Worm (Caenorhabditis elegans) whole organism, young adult: Measurements from ENCODE around the gene C01B10.9.

Source experiments
- B0336.3 ChIP-seq: fragments of 200-800 bp; sonication (Bioruptor generic); IDR thresholded peaks from 2 replicates; pipeline ENCODE4 v1.3.6; 2022; ENCODE audit warnings: missing genetic modification characterization, missing compliant biosample characterization
- C17E4.6 ChIP-seq: fragments of 200-800 bp; sonication (Bioruptor generic); IDR thresholded peaks from 2 replicates; pipeline ENCODE4 v1.3.6; 2022; ENCODE audit warnings: missing genetic modification reagents, missing genetic modification characterization, missing compliant biosample characterization
- D2030.7 ChIP-seq: fragments of 200-800 bp; sonication (Bioruptor generic); IDR thresholded peaks from 2 replicates; pipeline ENCODE4 v1.3.6; 2022; ENCODE audit warnings: missing genetic modification reagents, missing genetic modification characterization, missing compliant biosample characterization
- F10E7.11 ChIP-seq: sonication (generic microtip); optimal IDR thresholded peaks from 2 replicates; lab custom pipeline; 2017; ENCODE audit warnings: mild to moderate bottlenecking, missing genetic modification characterization, moderate library complexity, missing compliant biosample characterization
- F23B12.7 ChIP-seq: sonication (generic microtip); optimal IDR thresholded peaks from 2 replicates; lab custom pipeline; 2017; ENCODE audit warnings: missing genetic modification characterization, mild to moderate bottlenecking, missing compliant biosample characterization, antibody characterized with exemption, moderate library complexity; ENCODE audit not compliant: insufficient read depth
- F33H1.4 ChIP-seq: fragments of 200-800 bp; sonication (Bioruptor generic); IDR thresholded peaks from 2 replicates; pipeline ENCODE4 v1.3.6; 2022; ENCODE audit warnings: missing genetic modification reagents, missing genetic modification characterization, missing compliant biosample characterization
- F49E8.2 ChIP-seq: sonication (generic microtip); optimal IDR thresholded peaks from 3 replicates; lab custom pipeline; 2017; ENCODE audit warnings: missing genetic modification characterization, mild to moderate bottlenecking, missing compliant biosample characterization, antibody characterized with exemption, moderate library complexity; ENCODE audit not compliant: insufficient read depth
- F55B11.4 ChIP-seq: sonication (generic microtip); optimal IDR thresholded peaks from 2 replicates; lab custom pipeline; 2016; ENCODE audit warnings: missing compliant biosample characterization, missing genetic modification characterization, borderline replicate concordance; ENCODE audit not compliant: insufficient read depth
- F57C9.4 ChIP-seq: sonication (generic microtip); optimal IDR thresholded peaks from 2 replicates; lab custom pipeline; 2017; ENCODE audit warnings: mild to moderate bottlenecking, missing genetic modification characterization, missing compliant biosample characterization
- T26A5.8 ChIP-seq: sonication (generic microtip); optimal IDR thresholded peaks from 2 replicates; lab custom pipeline; 2016; ENCODE audit warnings: missing genetic modification characterization, missing compliant biosample characterization
- Y53F4B.3 ChIP-seq: fragments of 200-800 bp; sonication (Bioruptor generic); IDR thresholded peaks from 2 replicates; pipeline ENCODE4 v1.3.6; 2022; ENCODE audit warnings: missing genetic modification reagents, missing genetic modification characterization, missing compliant biosample characterization
- ama-1 ChIP-seq, 3 experiments: fragments of 150-350 bp in 1 of 3; sonication (generic microtip) in 2 of 3; optimal IDR thresholded peaks; 2 replicates each; lab custom pipeline; 2014 to 2018; ENCODE audit warnings: missing biosample characterization in 2 of 3, missing genetic modification characterization in 2 of 3, missing genetic modification reagents in 2 of 3
- attf-6 ChIP-seq: fragments of 200-800 bp; sonication (Bioruptor generic); IDR thresholded peaks from 2 replicates; pipeline ENCODE4 v1.3.6; 2022; ENCODE audit warnings: missing genetic modification reagents, missing genetic modification characterization, missing compliant biosample characterization
- ccch-3 ChIP-seq: fragments of 200-800 bp; sonication (Bioruptor generic); optimal IDR thresholded peaks from 2 replicates; lab custom pipeline; 2018; ENCODE audit warnings: mild to moderate bottlenecking, missing genetic modification characterization, missing compliant biosample characterization
- cebp-1 ChIP-seq, 2 experiments: fragments of 200-800 bp in 1 of 2; sonication (Bioruptor generic) in 1 of 2; sonication (generic microtip) in 1 of 2; IDR thresholded peaks in 1 of 2; optimal IDR thresholded peaks in 1 of 2; 2 replicates each; pipeline versions ENCODE4 v1.3.6 to Lab custom; 2017 to 2022; ENCODE audit warnings: missing compliant biosample characterization in 2 of 2, missing genetic modification characterization in 2 of 2, mild to moderate bottlenecking in 1 of 2, missing genetic modification reagents in 1 of 2, moderate library complexity in 1 of 2
- cebp-2 ChIP-seq: fragments of 200-800 bp; sonication (Bioruptor generic); IDR thresholded peaks from 2 replicates; pipeline ENCODE4 v1.3.6; 2022; ENCODE audit warnings: missing genetic modification characterization, missing compliant biosample characterization
- ceh-91 ChIP-seq: fragments of 200-800 bp; sonication (Bioruptor generic); IDR thresholded peaks from 2 replicates; pipeline ENCODE4 v1.3.6; 2022; ENCODE audit warnings: missing genetic modification reagents, missing genetic modification characterization, missing compliant biosample characterization
- dpff-1 ChIP-seq: sonication (generic microtip); optimal IDR thresholded peaks from 2 replicates; lab custom pipeline; 2017; ENCODE audit warnings: mild to moderate bottlenecking, missing genetic modification characterization, missing compliant biosample characterization
- dpl-1 ChIP-seq: fragments of 150-350 bp; optimal IDR thresholded peaks from 2 replicates; lab custom pipeline; 2014; ENCODE audit warnings: missing biosample characterization, missing genetic modification reagents, missing genetic modification characterization
- efl-1 ChIP-seq: fragments of 150-350 bp; optimal IDR thresholded peaks from 2 replicates; lab custom pipeline; 2014; ENCODE audit warnings: missing biosample characterization, missing genetic modification reagents, missing genetic modification characterization
- egl-18 ChIP-seq: fragments of 200-800 bp; sonication (Bioruptor generic); IDR thresholded peaks from 2 replicates; pipeline ENCODE4 v1.3.6; 2022; ENCODE audit warnings: missing genetic modification reagents, missing genetic modification characterization, missing compliant biosample characterization
- ets-4 ChIP-seq: fragments of 200-800 bp; sonication (Bioruptor generic); optimal IDR thresholded peaks from 2 replicates; lab custom pipeline; 2018; ENCODE audit warnings: mild to moderate bottlenecking, missing genetic modification characterization, missing compliant biosample characterization
- fkh-3 ChIP-seq: sonication (generic microtip); optimal IDR thresholded peaks from 2 replicates; lab custom pipeline; 2016; ENCODE audit warnings: mild to moderate bottlenecking, missing genetic modification characterization, missing compliant biosample characterization
- him-1 ChIP-seq: sonication (generic microtip); optimal IDR thresholded peaks from 2 replicates; lab custom pipeline; 2016; ENCODE audit warnings: missing genotype, missing genetic modification reagents, missing genetic modification characterization, missing compliant biosample characterization
- hmg-1.2 ChIP-seq: fragments of 200-800 bp; sonication (Bioruptor generic); IDR thresholded peaks from 2 replicates; pipeline ENCODE4 v1.3.6; 2022; ENCODE audit warnings: missing genetic modification reagents, missing genetic modification characterization, missing compliant biosample characterization
- hrde-1 ChIP-seq: sonication (generic microtip); optimal IDR thresholded peaks from 2 replicates; lab custom pipeline; 2016; ENCODE audit warnings: missing genetic modification characterization, mild to moderate bottlenecking, missing compliant biosample characterization, moderate library complexity, missing genotype, missing genetic modification reagents, borderline replicate concordance
- hsf-1 ChIP-seq: fragments of 200-800 bp; sonication (Bioruptor generic); IDR thresholded peaks from 2 replicates; pipeline ENCODE4 v1.3.6; 2022; ENCODE audit warnings: missing genetic modification reagents, missing genetic modification characterization, missing compliant biosample characterization
- lag-1 ChIP-seq: fragments of 200-800 bp; sonication (Bioruptor generic); IDR thresholded peaks from 2 replicates; pipeline ENCODE4 v1.3.6; 2022; ENCODE audit warnings: missing genetic modification reagents, missing genetic modification characterization, missing compliant biosample characterization
- lin-54 ChIP-seq: fragments of 200-800 bp; sonication (Bioruptor generic); optimal IDR thresholded peaks from 2 replicates; lab custom pipeline; 2018; ENCODE audit warnings: mild to moderate bottlenecking, missing genetic modification characterization, missing compliant biosample characterization
- lsl-1 ChIP-seq: fragments of 200-800 bp; sonication (Bioruptor generic); optimal IDR thresholded peaks from 2 replicates; lab custom pipeline; 2018; ENCODE audit warnings: mild to moderate bottlenecking, missing genetic modification characterization, moderate library complexity, missing compliant biosample characterization
- madf-6 ChIP-seq: fragments of 200-800 bp; sonication (Bioruptor generic); IDR thresholded peaks from 2 replicates; pipeline ENCODE4 v1.3.6; 2022; ENCODE audit warnings: missing genetic modification reagents, missing genetic modification characterization, missing compliant biosample characterization
- madf-8 ChIP-seq: fragments of 200-800 bp; sonication (Bioruptor generic); conservative IDR thresholded peaks from 2 replicates; pipeline ENCODE4 v1.3.6; 2022; ENCODE audit warnings: missing genetic modification reagents, missing genetic modification characterization, missing compliant biosample characterization
- pbrm-1 ChIP-seq: fragments of 200-800 bp; sonication (Bioruptor generic); IDR thresholded peaks from 2 replicates; pipeline ENCODE4 v1.3.6; 2022; ENCODE audit warnings: missing genetic modification reagents, missing genetic modification characterization, missing compliant biosample characterization
- rcor-1 ChIP-seq: fragments of 200-800 bp; sonication (Bioruptor generic); IDR thresholded peaks from 2 replicates; pipeline ENCODE4 v1.3.6; 2022; ENCODE audit warnings: missing genetic modification reagents, missing genetic modification characterization, missing compliant biosample characterization
- snpc-1.1 ChIP-seq: sonication (generic microtip); optimal IDR thresholded peaks from 2 replicates; lab custom pipeline; 2017; ENCODE audit warnings: missing genetic modification characterization, mild to moderate bottlenecking, missing compliant biosample characterization, antibody characterized with exemption, moderate library complexity, missing genotype, missing genetic modification reagents; ENCODE audit not compliant: insufficient read depth
- snpc-1.3 ChIP-seq: sonication (generic microtip); optimal IDR thresholded peaks from 2 replicates; lab custom pipeline; 2017; ENCODE audit warnings: missing genetic modification characterization, mild to moderate bottlenecking, missing compliant biosample characterization, antibody characterized with exemption, moderate library complexity, missing genotype, missing genetic modification reagents; ENCODE audit not compliant: insufficient read depth
- snpc-4 ChIP-seq, 5 experiments: fragments of 150-350 bp in 1 of 5; sonication (generic microtip) in 4 of 5; optimal IDR thresholded peaks; 2 replicates each; lab custom pipeline; 2014 to 2018; ENCODE audit warnings: missing genetic modification characterization in 5 of 5, missing biosample characterization in 3 of 5, antibody characterized with exemption in 2 of 5, mild to moderate bottlenecking in 2 of 5, missing compliant biosample characterization in 2 of 5, missing genotype in 2 of 5, moderate library complexity in 2 of 5, missing genetic modification reagents in 1 of 5
- tbp1 ChIP-seq: fragments of 200-800 bp; sonication (Bioruptor generic); optimal IDR thresholded peaks from 2 replicates; lab custom pipeline; 2018; ENCODE audit warnings: mild to moderate bottlenecking, missing genetic modification characterization, missing compliant biosample characterization
- xnd-1 ChIP-seq: sonication (generic microtip); optimal IDR thresholded peaks from 2 replicates; lab custom pipeline; 2016; ENCODE audit warnings: missing genotype, missing genetic modification reagents, missing genetic modification characterization, missing compliant biosample characterization
- zim-3 ChIP-seq: sonication (generic microtip); optimal IDR thresholded peaks from 2 replicates; lab custom pipeline; 2017; ENCODE audit warnings: mild to moderate bottlenecking, missing genetic modification characterization, moderate library complexity, missing compliant biosample characterization
- ztf-18 ChIP-seq: sonication (generic microtip); optimal IDR thresholded peaks from 2 replicates; lab custom pipeline; 2016; ENCODE audit warnings: missing genotype, mild to moderate bottlenecking, missing genetic modification characterization, missing compliant biosample characterization

The C01B10.9 gene

ce11 chrIV:6655747-6656146 is 23.7 kb downstream of the C01B10.9 start:
- TF ChIP-seq F55B11.4 (tag; lab: Kevin White, UChicago) = no peak
- no peak for TF ChIP-seq T26A5.8 (tag; lab: Kevin White, UChicago)
- no peak for TF ChIP-seq rcor-1
- no peak for TF ChIP-seq zim-3 (tag; lab: Kevin White, UChicago)
- no peak for TF ChIP-seq egl-18 (GFP tag; lab: Robert Waterston, UW)
- no peak for TF ChIP-seq F10E7.11 (tag; lab: Kevin White, UChicago)
- TF ChIP-seq lag-1 (GFP tag; lab: Robert Waterston, UW) = no peak
- no peak for TF ChIP-seq cebp-1 (GFP tag; IDR thresholded peaks at IDR 0.05; lab: Robert Waterston, UW)
- TF ChIP-seq cebp-1 (tag; optimal IDR thresholded peaks at IDR 0.05; lab: Kevin White, UChicago) = no peak
- TF ChIP-seq C17E4.6 (GFP tag; lab: Robert Waterston, UW) = no peak
- TF ChIP-seq efl-1 (GFP tag; lab: Kevin White, UChicago) = no peak
- TF ChIP-seq, all 124 proteins: peak for 0

- TF ChIP-seq F23B12.7 (tag; lab: Kevin White, UChicago) = no peak
- TF ChIP-seq hsf-1 (GFP tag; lab: Robert Waterston, UW) = no peak
- TF ChIP-seq fkh-3 (tag; lab: Kevin White, UChicago) = no peak
These were observed 25.6 kb downstream of the C01B10.9 start, which contains the start of gene C01B10.11 for ce11 chrIV:6657519-6658031. Gene C01B10.11, plus strand, starts transcription at chrIV:6657981.

- TF ChIP-seq F57C9.4 = no peak
- no peak for TF ChIP-seq Y53F4B.3
- peak; percentile 90 for TF ChIP-seq ztf-18 (tag; lab: Kevin White, UChicago)
- TF ChIP-seq C17E4.6 (GFP tag; lab: Robert Waterston, UW) = peak; percentile 53; the same call in 1 of the 2 replicates
- peak; percentile 90 for TF ChIP-seq snpc-1.3 (tag; lab: Kevin White, UChicago)
- peak; percentile 43 for TF ChIP-seq xnd-1
- peak; percentile 94 for TF ChIP-seq D2030.7
- peak; percentile 44 for TF ChIP-seq hrde-1 (tag; lab: Kevin White, UChicago)
- TF ChIP-seq lsl-1 = peak; percentile 60
- peak; percentile 77 for TF ChIP-seq B0336.3 (GFP tag; lab: Robert Waterston, UW)
- TF ChIP-seq lin-54 = peak; percentile 57
- peak; percentile 13 for TF ChIP-seq dpl-1 (GFP tag; lab: Kevin White, UChicago)
- TF ChIP-seq T26A5.8 (tag; lab: Kevin White, UChicago) = peak; percentile 6
- no peak for TF ChIP-seq ets-4 (GFP tag; lab: Kevin White, UChicago)
- no peak for TF ChIP-seq ama-1 (optimal IDR thresholded peaks at IDR 0.05; lab: Kevin White, UChicago)
- peak in 1 of 2 experiments; percentile 55 for TF ChIP-seq ama-1 (GFP tag; optimal IDR thresholded peaks at IDR 0.05; lab: Kevin White, UChicago)
- peak; percentile 59; the same call in 1 of the 2 replicates for TF ChIP-seq F33H1.4
- TF ChIP-seq dpff-1 (tag; lab: Kevin White, UChicago) = no peak
- peak; percentile 69 for TF ChIP-seq him-1 (tag; lab: Kevin White, UChicago)
- TF ChIP-seq ccch-3 (GFP tag; lab: Kevin White, UChicago) = no peak
- TF ChIP-seq cebp-2 = 0 out of 2 replicates have a peak, but pooled peaks have one; percentile 17
- peak; percentile 92 for TF ChIP-seq snpc-4 (GFP tag; optimal IDR thresholded peaks at IDR 0.05; lab: Kevin White, UChicago)
- peak; percentile 92 to 96 (median 94) for TF ChIP-seq snpc-4 (tag; optimal IDR thresholded peaks at IDR 0.05; lab: Kevin White, UChicago)
- peak; percentile 71 for TF ChIP-seq tbp1 (GFP tag; lab: Kevin White, UChicago)
- peak; percentile 93 for TF ChIP-seq attf-6
- peak; percentile 94 for TF ChIP-seq F49E8.2 (tag; lab: Kevin White, UChicago)
- peak; percentile 51; the same call in 1 of the 2 replicates for TF ChIP-seq ceh-91 (GFP tag; lab: Robert Waterston, UW)
- peak; percentile 51 for TF ChIP-seq F23B12.7 (tag; lab: Kevin White, UChicago)
- TF ChIP-seq madf-6 = peak; percentile 77
- TF ChIP-seq snpc-1.1 (tag; lab: Kevin White, UChicago) = peak; percentile 93
- TF ChIP-seq pbrm-1 (GFP tag; lab: Robert Waterston, UW) = peak; percentile 74; the same call in 1 of the 2 replicates
- TF ChIP-seq egl-18 (GFP tag; lab: Robert Waterston, UW) = no peak
- TF ChIP-seq hmg-1.2 = peak; percentile 89
- TF ChIP-seq madf-8 (GFP tag; lab: Robert Waterston, UW) = peak; percentile 40; the same call in 1 of the 2 replicates
These were observed 32.3 kb downstream of the C01B10.9 start for ce11 chrIV:6664336-6664735.
